Worm (Caenorhabditis elegans): ENCODE results near the gene F36D4.4.

The F36D4.4 gene

ce11 chrV:9424514-9424913 is 10.1 kb upstream of the F36D4.4 start:
- TF ChIP-seq him-1 (tag; optimal IDR thresholded peaks at IDR 0.05) (no peak), W03F9.2 (tag; optimal IDR thresholded peaks at IDR 0.05) (no peak), dao-5 (tag; optimal IDR thresholded peaks at IDR 0.05) (no peak)

- TF ChIP-seq dao-5 (tag; optimal IDR thresholded peaks at IDR 0.05) (no peak), him-1 (tag; optimal IDR thresholded peaks at IDR 0.05) (no peak), W03F9.2 (tag; optimal IDR thresholded peaks at IDR 0.05) (no peak)
These were observed 9.1 kb upstream of the F36D4.4 start for ce11 chrV:9423539-9423938.

ce11 chrV:9422745-9423144 is 8.3 kb upstream of the F36D4.4 start:
- no peak for TF ChIP-seq dao-5 (tag; optimal IDR thresholded peaks at IDR 0.05)
- no peak for TF ChIP-seq W03F9.2 (tag; optimal IDR thresholded peaks at IDR 0.05)
- no peak for TF ChIP-seq him-1 (tag; optimal IDR thresholded peaks at IDR 0.05)

- TF ChIP-seq him-1 (tag; optimal IDR thresholded peaks at IDR 0.05) (no peak), dao-5 (tag; optimal IDR thresholded peaks at IDR 0.05) (no peak), W03F9.2 (tag; optimal IDR thresholded peaks at IDR 0.05) (no peak)
These were observed 2.2 kb upstream of the F36D4.4 start, which contains the start of gene F36D4.1 for ce11 chrV:9416624-9417023. Gene F36D4.1, plus strand, starts transcription at chrV:9416924.

ce11 chrV:9408869-9409268 is 5.5 kb downstream of the F36D4.4 start:
- TF ChIP-seq dao-5 (tag; optimal IDR thresholded peaks at IDR 0.05): no peak
- no peak for TF ChIP-seq W03F9.2 (tag; optimal IDR thresholded peaks at IDR 0.05)
- TF ChIP-seq him-1 (tag; optimal IDR thresholded peaks at IDR 0.05): no peak

ce11 chrV:9406890-9407289 is 7.5 kb downstream of the F36D4.4 start:
- no peak for TF ChIP-seq him-1 (tag; optimal IDR thresholded peaks at IDR 0.05)
- no peak for TF ChIP-seq dao-5 (tag; optimal IDR thresholded peaks at IDR 0.05)
- TF ChIP-seq W03F9.2 (tag; optimal IDR thresholded peaks at IDR 0.05): no peak

- TF ChIP-seq him-1 (tag; optimal IDR thresholded peaks at IDR 0.05) (no peak), W03F9.2 (tag; optimal IDR thresholded peaks at IDR 0.05) (no peak), dao-5 (tag; optimal IDR thresholded peaks at IDR 0.05) (no peak)
These were observed 14.5 kb downstream of the F36D4.4 start, which contains the start of gene trpp-4 for ce11 chrV:9399886-9400373. Gene trpp-4, plus strand, starts transcription at chrV:9400327.

ce11 chrV:9394938-9395639 is 19.3 kb downstream of the F36D4.4 start:
- no peak for TF ChIP-seq him-1 (tag; optimal IDR thresholded peaks at IDR 0.05)
- TF ChIP-seq W03F9.2 (tag; optimal IDR thresholded peaks at IDR 0.05): no peak
- TF ChIP-seq dao-5 (tag; optimal IDR thresholded peaks at IDR 0.05): no peak

ce11 chrV:9391959-9392358 is 22.5 kb downstream of the F36D4.4 start:
- no peak for TF ChIP-seq dao-5 (tag; optimal IDR thresholded peaks at IDR 0.05)
- TF ChIP-seq W03F9.2 (tag; optimal IDR thresholded peaks at IDR 0.05): no peak
- no peak for TF ChIP-seq him-1 (tag; optimal IDR thresholded peaks at IDR 0.05)

ce11 chrV:9386143-9386542 is 28.3 kb downstream of the F36D4.4 start, which contains the start of gene hum-2:
Gene hum-2, plus strand, starts transcription at chrV:9386175.
- TF ChIP-seq him-1 (tag; optimal IDR thresholded peaks at IDR 0.05) (no peak), dao-5 (tag; optimal IDR thresholded peaks at IDR 0.05) (no peak), W03F9.2 (tag; optimal IDR thresholded peaks at IDR 0.05) (no peak)

- no peak for TF ChIP-seq W03F9.2 (tag; optimal IDR thresholded peaks at IDR 0.05)
- no peak for TF ChIP-seq dao-5 (tag; optimal IDR thresholded peaks at IDR 0.05)
- TF ChIP-seq him-1 (tag; optimal IDR thresholded peaks at IDR 0.05): no peak
These were observed 29.5 kb downstream of the F36D4.4 start for ce11 chrV:9384949-9385348.

- no peak for TF ChIP-seq dao-5 (tag; optimal IDR thresholded peaks at IDR 0.05)
- TF ChIP-seq him-1 (tag; optimal IDR thresholded peaks at IDR 0.05): no peak
- TF ChIP-seq W03F9.2 (tag; optimal IDR thresholded peaks at IDR 0.05): no peak
These were observed 30.1 kb downstream of the F36D4.4 start for ce11 chrV:9384359-9384758.

- TF ChIP-seq W03F9.2 (tag; optimal IDR thresholded peaks at IDR 0.05) (peak; percentile 54), him-1 (tag; optimal IDR thresholded peaks at IDR 0.05) (no peak)
These were observed 31.7 kb downstream of the F36D4.4 start for ce11 chrV:9382538-9383328.

ce11 chrV:9381846-9382363 is 32.5 kb downstream of the F36D4.4 start, which contains the start of gene E02C12.12:
Gene E02C12.12, minus strand, starts transcription at chrV:9382313.
- no peak for TF ChIP-seq him-1 (tag; optimal IDR thresholded peaks at IDR 0.05)
- no peak for TF ChIP-seq W03F9.2 (tag; optimal IDR thresholded peaks at IDR 0.05)
- no peak for TF ChIP-seq dao-5 (tag; optimal IDR thresholded peaks at IDR 0.05)
